Worm (Caenorhabditis elegans) whole organism, L4 larva: Measurements from ENCODE around the gene T01E8.8.

Experiments
- F10B5.3 ChIP-seq: sonication (generic microtip); optimal IDR thresholded peaks from 2 replicates; lab custom pipeline; 2016; ENCODE audit warnings: mild to moderate bottlenecking, missing genetic modification characterization, missing compliant biosample characterization
- F44E2.7 ChIP-seq: fragments of 200-800 bp; sonication (Bioruptor generic); IDR thresholded peaks from 2 replicates; pipeline ENCODE4 v2.1.2; 2022; ENCODE audit warnings: missing genetic modification characterization, missing compliant biosample characterization
- F49E8.2 ChIP-seq: sonication (generic microtip); optimal IDR thresholded peaks from 2 replicates; lab custom pipeline; 2016; ENCODE audit warnings: missing compliant biosample characterization, mild to moderate bottlenecking, missing genetic modification characterization, borderline replicate concordance
- T20F7.1 ChIP-seq: fragments of 200-800 bp; sonication (Bioruptor generic); optimal IDR thresholded peaks from 2 replicates; lab custom pipeline; 2018; ENCODE audit warnings: mild to moderate bottlenecking, missing genetic modification characterization, missing compliant biosample characterization
- aly-2 ChIP-seq: sonication (generic microtip); optimal IDR thresholded peaks from 2 replicates; lab custom pipeline; 2018; ENCODE audit warnings: missing biosample characterization, missing genetic modification characterization
- ama-1 ChIP-seq: fragments of 150-350 bp; optimal IDR thresholded peaks from 2 replicates; lab custom pipeline; 2014; ENCODE audit warnings: inconsistent platforms, mixed read lengths
- arid-1 ChIP-seq: fragments of 200-800 bp; sonication (Bioruptor generic); conservative IDR thresholded peaks from 2 replicates; pipeline ENCODE4 v1.3.6; 2022; ENCODE audit warnings: missing genetic modification reagents, missing genetic modification characterization, missing compliant biosample characterization
- ctbp-1 ChIP-seq: fragments of 200-800 bp; sonication (Bioruptor generic); IDR thresholded peaks from 2 replicates; pipeline ENCODE4 v1.3.6; 2022; ENCODE audit warnings: missing genetic modification reagents, missing genetic modification characterization, missing compliant biosample characterization
- daf-16 ChIP-seq, 3 experiments: sonication (generic microtip); optimal IDR thresholded peaks; 2 replicates each; lab custom pipeline; 2016 to 2017; ENCODE audit warnings: missing genetic modification characterization in 3 of 3, missing genetic modification reagents in 3 of 3, mild to moderate bottlenecking in 2 of 3, missing compliant biosample characterization in 2 of 3, missing biosample characterization in 1 of 3, moderate library complexity in 1 of 3
- daf-19 ChIP-seq: fragments of 200-800 bp; sonication (Bioruptor generic); conservative IDR thresholded peaks from 2 replicates; pipeline ENCODE4 v1.3.6; 2022; ENCODE audit warnings: missing genetic modification characterization, missing compliant biosample characterization
- dmd-6 ChIP-seq: fragments of 200-800 bp; sonication (Bioruptor generic); IDR thresholded peaks from 2 replicates; pipeline ENCODE4 v1.3.6; 2022; ENCODE audit warnings: missing genetic modification reagents, missing genetic modification characterization, missing compliant biosample characterization
- dmd-8 ChIP-seq: fragments of 200-800 bp; sonication (Bioruptor generic); IDR thresholded peaks from 2 replicates; pipeline ENCODE4 v1.3.6; 2022; ENCODE audit warnings: missing genetic modification characterization, missing compliant biosample characterization
- dmd-9 ChIP-seq: fragments of 200-800 bp; sonication (Bioruptor generic); IDR thresholded peaks from 2 replicates; pipeline ENCODE4 v1.3.6; 2022; ENCODE audit warnings: missing genetic modification reagents, missing genetic modification characterization, missing compliant biosample characterization
- duxl-1 ChIP-seq: sonication (generic microtip); optimal IDR thresholded peaks from 2 replicates; lab custom pipeline; 2016; ENCODE audit warnings: mild to moderate bottlenecking, missing genetic modification characterization, moderate library complexity, missing compliant biosample characterization; ENCODE audit not compliant: poor library complexity
- egl-27 ChIP-seq: sonication (generic microtip); optimal IDR thresholded peaks from 3 replicates; lab custom pipeline; 2017; ENCODE audit warnings: missing biosample characterization, missing genetic modification reagents, missing genetic modification characterization
- fos-1 ChIP-seq: fragments of 150-350 bp; optimal IDR thresholded peaks from 2 replicates; lab custom pipeline; 2014; ENCODE audit warnings: missing biosample characterization, missing genetic modification characterization
- gei-8 ChIP-seq: fragments of 200-800 bp; sonication (Bioruptor generic); optimal IDR thresholded peaks from 2 replicates; lab custom pipeline; 2018; ENCODE audit warnings: mild to moderate bottlenecking, missing genetic modification characterization, missing compliant biosample characterization
- hlh-11 ChIP-seq: fragments of 200-800 bp; sonication (Bioruptor generic); optimal IDR thresholded peaks from 2 replicates; lab custom pipeline; 2018; ENCODE audit warnings: mild to moderate bottlenecking, missing genetic modification characterization, missing compliant biosample characterization
- hlh-30 ChIP-seq: sonication (generic microtip); optimal IDR thresholded peaks from 2 replicates; lab custom pipeline; 2017; ENCODE audit warnings: antibody characterized with exemption, mild to moderate bottlenecking, missing genetic modification characterization, missing compliant biosample characterization; ENCODE audit not compliant: insufficient read depth
- hmg-1.1 ChIP-seq: fragments of 200-800 bp; sonication (Bioruptor generic); IDR thresholded peaks from 2 replicates; pipeline ENCODE4 v1.3.6; 2022; ENCODE audit warnings: missing genetic modification reagents, missing genetic modification characterization, missing compliant biosample characterization
- jun-1 ChIP-seq: fragments of 150-350 bp; optimal IDR thresholded peaks from 2 replicates; lab custom pipeline; 2014; ENCODE audit warnings: missing biosample characterization, missing genetic modification reagents, missing genetic modification characterization
- lim-7 ChIP-seq: fragments of 200-800 bp; sonication (Bioruptor generic); IDR thresholded peaks from 2 replicates; pipeline ENCODE4 v1.3.6; 2022; ENCODE audit warnings: missing genetic modification characterization, missing compliant biosample characterization
- lin-1 ChIP-seq: fragments of 200-800 bp; sonication (Bioruptor generic); IDR thresholded peaks from 2 replicates; pipeline ENCODE4 v1.3.6; 2022; ENCODE audit warnings: missing genetic modification reagents, missing genetic modification characterization, missing compliant biosample characterization
- lin-13 ChIP-seq: fragments of 150-350 bp; optimal IDR thresholded peaks from 2 replicates; lab custom pipeline; 2014; ENCODE audit warnings: missing biosample characterization, missing genetic modification reagents, missing genetic modification characterization
- lin-38 ChIP-seq: fragments of 200-800 bp; sonication (Bioruptor generic); IDR thresholded peaks from 2 replicates; pipeline ENCODE4 v1.3.6; 2022; ENCODE audit warnings: missing genetic modification reagents, missing genetic modification characterization, missing compliant biosample characterization
- lin-39 ChIP-seq: fragments of 150-350 bp; optimal IDR thresholded peaks from 2 replicates; lab custom pipeline; 2014; ENCODE audit warnings: missing biosample characterization, missing genetic modification reagents, missing genetic modification characterization
- lir-3 ChIP-seq: sonication (generic microtip); optimal IDR thresholded peaks from 2 replicates; lab custom pipeline; 2016; ENCODE audit warnings: mild to moderate bottlenecking, missing genetic modification characterization, missing compliant biosample characterization
- madf-5 ChIP-seq, 2 experiments: fragments of 200-800 bp; sonication (Bioruptor generic); IDR thresholded peaks; 2 replicates each; pipeline ENCODE4 v1.3.6; 2022; ENCODE audit warnings: missing compliant biosample characterization in 2 of 2, missing genetic modification characterization in 2 of 2
- madf-9 ChIP-seq: fragments of 200-800 bp; sonication (Bioruptor generic); conservative IDR thresholded peaks from 2 replicates; pipeline ENCODE4 v1.3.6; 2022; ENCODE audit warnings: missing genetic modification reagents, missing genetic modification characterization, missing compliant biosample characterization
- mdl-1 ChIP-seq, 2 experiments: fragments of 150-350 bp in 1 of 2; sonication (generic microtip) in 1 of 2; optimal IDR thresholded peaks; 2 replicates each; lab custom pipeline; 2014 to 2017; ENCODE audit warnings: missing biosample characterization in 2 of 2, missing genetic modification characterization in 2 of 2
- mdt-29 ChIP-seq: fragments of 200-800 bp; sonication (Bioruptor generic); IDR thresholded peaks from 2 replicates; pipeline ENCODE4 v1.3.6; 2022; ENCODE audit warnings: missing genetic modification reagents, missing genetic modification characterization, missing compliant biosample characterization
- mxl-3 ChIP-seq: fragments of 200-800 bp; sonication (Bioruptor generic); optimal IDR thresholded peaks from 2 replicates; lab custom pipeline; 2018; ENCODE audit warnings: mild to moderate bottlenecking, missing genetic modification characterization, missing compliant biosample characterization
- nhr-11 ChIP-seq: fragments of 150-350 bp; optimal IDR thresholded peaks from 2 replicates; lab custom pipeline; 2014; ENCODE audit warnings: missing biosample characterization, missing genetic modification characterization
- nhr-237 ChIP-seq: sonication (generic microtip); optimal IDR thresholded peaks from 2 replicates; lab custom pipeline; 2017; ENCODE audit warnings: missing biosample characterization, missing genetic modification characterization
- nhr-28 ChIP-seq: fragments of 150-350 bp; optimal IDR thresholded peaks from 2 replicates; lab custom pipeline; 2014; ENCODE audit warnings: missing biosample characterization, missing genetic modification characterization
- nhr-41 ChIP-seq: fragments of 200-800 bp; sonication (Bioruptor generic); IDR thresholded peaks from 2 replicates; pipeline ENCODE4 v1.3.6; 2022; ENCODE audit warnings: missing genetic modification reagents, missing genetic modification characterization, missing compliant biosample characterization
- nhr-76 ChIP-seq: fragments of 150-350 bp; optimal IDR thresholded peaks from 2 replicates; lab custom pipeline; 2014; ENCODE audit warnings: missing biosample characterization, missing genetic modification characterization
- pha-4 ChIP-seq, 2 experiments: fragments of 150-350 bp in 1 of 2; fragments of 200-800 bp in 1 of 2; sonication (Bioruptor generic) in 1 of 2; IDR thresholded peaks in 1 of 2; optimal IDR thresholded peaks in 1 of 2; 2 replicates each; pipeline versions ENCODE4 v1.3.6 to Lab custom; 2014 to 2022; ENCODE audit warnings: missing genetic modification characterization in 2 of 2, missing genetic modification reagents in 2 of 2, missing biosample characterization in 1 of 2, missing compliant biosample characterization in 1 of 2
- php-3 ChIP-seq: fragments of 200-800 bp; sonication (Bioruptor generic); IDR thresholded peaks from 2 replicates; pipeline ENCODE4 v1.3.6; 2022; ENCODE audit warnings: missing genetic modification reagents, missing genetic modification characterization, missing compliant biosample characterization
- pqm-1 ChIP-seq: sonication (generic microtip); optimal IDR thresholded peaks from 2 replicates; lab custom pipeline; 2017; ENCODE audit warnings: missing biosample characterization, missing genetic modification characterization
- rbr-2 ChIP-seq: sonication (generic microtip); optimal IDR thresholded peaks from 2 replicates; lab custom pipeline; 2016; ENCODE audit warnings: missing genotype, missing genetic modification characterization, missing compliant biosample characterization
- set-16 ChIP-seq: fragments of 200-800 bp; sonication (Bioruptor generic); IDR thresholded peaks from 2 replicates; pipeline ENCODE4 v1.3.6; 2022; ENCODE audit warnings: missing genetic modification reagents, missing genetic modification characterization, missing compliant biosample characterization
- skn-1 ChIP-seq: fragments of 150-350 bp; optimal IDR thresholded peaks from 2 replicates; lab custom pipeline; 2014; ENCODE audit warnings: missing biosample characterization, missing genetic modification characterization
- snpc-1.2 ChIP-seq: fragments of 200-800 bp; sonication (Bioruptor generic); IDR thresholded peaks from 2 replicates; pipeline ENCODE4 v1.3.6; 2022; ENCODE audit warnings: missing genetic modification reagents, missing genetic modification characterization, missing compliant biosample characterization
- unc-39 ChIP-seq: sonication (generic microtip); optimal IDR thresholded peaks from 2 replicates; lab custom pipeline; 2017; ENCODE audit warnings: missing biosample characterization, missing genetic modification characterization
- vab-7 ChIP-seq: fragments of 200-800 bp; sonication (Bioruptor generic); IDR thresholded peaks from 2 replicates; pipeline ENCODE4 v1.3.6; 2022; ENCODE audit warnings: missing genetic modification reagents, missing genetic modification characterization, missing compliant biosample characterization
- zfp-2 ChIP-seq: sonication (generic microtip); optimal IDR thresholded peaks from 2 replicates; lab custom pipeline; 2016; ENCODE audit warnings: mild to moderate bottlenecking, missing genetic modification characterization, missing compliant biosample characterization

Gene T01E8.8

ce11 chrII:10231874-10232273, 802 bp downstream of the T01E8.8 start:
- TF ChIP-seq php-3 (GFP tag; lab: Robert Waterston, UW) (0 out of 2 replicates have a peak, but pooled peaks have one; percentile 19), dmd-8 (GFP tag; lab: Robert Waterston, UW) (no peak), dmd-6 (GFP tag; lab: Robert Waterston, UW) (peak; percentile 53), nhr-76 (tag; lab: Kevin White, UChicago) (no peak), lim-7 (GFP tag; lab: Robert Waterston, UW) (no peak), F44E2.7 (no peak), set-16 (GFP tag; lab: Robert Waterston, UW) (no peak), daf-16 (GFP tag; optimal IDR thresholded peaks at IDR 0.05; lab: Kevin White, UChicago) (no peak), daf-16 (tag; optimal IDR thresholded peaks at IDR 0.05; lab: Kevin White, UChicago) (peak; percentile 92), lir-3 (tag; lab: Kevin White, UChicago) (no peak), hlh-11 (tag; lab: Kevin White, UChicago) (peak; percentile 29), pqm-1 (peak; percentile 45), nhr-28 (tag; lab: Kevin White, UChicago) (peak; percentile 12)

ce11 chrII:10234398-10234797, 3.3 kb downstream of the T01E8.8 start, which contains the start of gene ubxn-5:
Gene ubxn-5, minus strand, starts transcription at chrII:10234498.
- TF ChIP-seq zfp-2 (tag; lab: Kevin White, UChicago) (no peak), F49E8.2 (no peak), mdl-1 (tag; optimal IDR thresholded peaks at IDR 0.05; lab: Kevin White, UChicago) (no peak), dmd-9 (GFP tag; lab: Robert Waterston, UW) (no peak), mxl-3 (no peak), skn-1 (tag; lab: Kevin White, UChicago) (no peak), lin-13 (no peak), ctbp-1 (no peak), lin-1 (no peak), rbr-2 (tag; lab: Kevin White, UChicago) (no peak), F44E2.7 (no peak)

- TF ChIP-seq arid-1, result no peak
- TF ChIP-seq duxl-1 (tag; lab: Kevin White, UChicago), result no peak
- no peak for TF ChIP-seq hmg-1.1 (GFP tag; lab: Robert Waterston, UW)
- TF ChIP-seq madf-5 (GFP tag; IDR thresholded peaks at IDR 0.05; lab: Robert Waterston, UW), result no peak
- no peak for TF ChIP-seq dmd-9 (GFP tag; lab: Robert Waterston, UW)
- no peak for TF ChIP-seq nhr-237 (tag; lab: Kevin White, UChicago)
- no peak for TF ChIP-seq T20F7.1 (GFP tag; lab: Kevin White, UChicago)
- TF ChIP-seq aly-2, result no peak
- no peak for TF ChIP-seq daf-19 (GFP tag; lab: Robert Waterston, UW)
- no peak for TF ChIP-seq pha-4 (GFP tag; IDR thresholded peaks at IDR 0.05; lab: Robert Waterston, UW)
- no peak for TF ChIP-seq pha-4 (tag; optimal IDR thresholded peaks at IDR 0.05; lab: Kevin White, UChicago)
- TF ChIP-seq unc-39, result no peak
- no peak for TF ChIP-seq fos-1 (tag; lab: Kevin White, UChicago)
- TF ChIP-seq jun-1 (tag; lab: Kevin White, UChicago), result no peak
- no peak for TF ChIP-seq nhr-11 (tag; lab: Kevin White, UChicago)
These were observed 8.5 kb downstream of the T01E8.8 start, which contains the start of gene mec-15 for ce11 chrII:10239595-10239994. Gene mec-15, minus strand, starts transcription at chrII:10239695.

ce11 chrII:10242294-10242693, 11.2 kb downstream of the T01E8.8 start, which contains the start of gene mrps-14:
Gene mrps-14, minus strand, starts transcription at chrII:10242490.
- TF ChIP-seq snpc-1.2 (GFP tag; lab: Robert Waterston, UW) (no peak), nhr-237 (tag; lab: Kevin White, UChicago) (no peak), lin-39 (no peak), egl-27 (no peak), mdt-29 (GFP tag; lab: Robert Waterston, UW) (no peak), F10B5.3 (tag; lab: Kevin White, UChicago) (no peak), gei-8 (no peak), lin-13 (no peak), madf-9 (GFP tag; lab: Robert Waterston, UW) (no peak), F49E8.2 (no peak), nhr-41 (GFP tag; lab: Robert Waterston, UW) (no peak), ama-1 (lab: Kevin White, UChicago) (peak; percentile 44), pqm-1 (no peak), lin-38 (GFP tag; lab: Robert Waterston, UW) (peak; percentile 37), vab-7 (GFP tag; lab: Robert Waterston, UW) (0 out of 2 replicates have a peak, but pooled peaks have one; percentile 31), hlh-30 (tag; lab: Kevin White, UChicago) (no peak), php-3 (GFP tag; lab: Robert Waterston, UW) (no peak)
